Worm (Caenorhabditis elegans): ENCODE data around the gene C27H5.2.

ce11 chrII:7146240-7146639, 9.1 kb upstream of the C27H5.2 start:
- TF ChIP-seq ceh-82 (tag; optimal IDR thresholded peaks at IDR 0.05) (no peak), skn-1 (tag; optimal IDR thresholded peaks at IDR 0.05) (no peak)
